Worm (Caenorhabditis elegans) whole organism, L1 larva: ENCODE results near the gene lrch-1.

Experiments used
- C16A3.4 ChIP-seq: fragments of 150-350 bp; optimal IDR thresholded peaks from 2 replicates; lab custom pipeline; 2014; ENCODE audit warnings: missing biosample characterization, missing genetic modification characterization
- Y116A8C.19 ChIP-seq: sonication (generic microtip); optimal IDR thresholded peaks from 2 replicates; lab custom pipeline; 2016; ENCODE audit warnings: missing compliant biosample characterization, missing genetic modification characterization, borderline replicate concordance
- alr-1 ChIP-seq: fragments of 200-800 bp; sonication (Bioruptor generic); optimal IDR thresholded peaks from 2 replicates; lab custom pipeline; 2018; ENCODE audit warnings: borderline replicate concordance, mild to moderate bottlenecking, missing genetic modification characterization, missing compliant biosample characterization
- aly-2 ChIP-seq: fragments of 150-350 bp; optimal IDR thresholded peaks from 2 replicates; lab custom pipeline; 2014; ENCODE audit warnings: missing biosample characterization, missing genetic modification characterization
- ceh-82 ChIP-seq, 3 experiments: fragments of 150-350 bp in 1 of 3; sonication (generic microtip) in 2 of 3; optimal IDR thresholded peaks; 2 replicates each; lab custom pipeline; 2014 to 2017; ENCODE audit warnings: missing biosample characterization in 3 of 3, missing genetic modification characterization in 3 of 3
- dsc-1 ChIP-seq: sonication (generic microtip); optimal IDR thresholded peaks from 2 replicates; lab custom pipeline; 2016; ENCODE audit warnings: mild to moderate bottlenecking, missing genetic modification characterization, missing compliant biosample characterization
- elt-2 ChIP-seq: sonication (generic microtip); optimal IDR thresholded peaks from 2 replicates; lab custom pipeline; 2016; ENCODE audit warnings: missing genetic modification characterization, mild to moderate bottlenecking, inconsistent platforms, missing compliant biosample characterization, missing genetic modification reagents
- ets-5 ChIP-seq: fragments of 200-800 bp; sonication (Bioruptor generic); IDR thresholded peaks from 2 replicates; pipeline ENCODE4 v1.3.6; 2022; ENCODE audit warnings: missing genetic modification characterization, missing compliant biosample characterization
- fkh-10 ChIP-seq: sonication (generic microtip); optimal IDR thresholded peaks from 2 replicates; lab custom pipeline; 2017; ENCODE audit warnings: missing biosample characterization, missing genetic modification reagents, missing genetic modification characterization
- fkh-8 ChIP-seq: sonication (generic microtip); optimal IDR thresholded peaks from 2 replicates; lab custom pipeline; 2016; ENCODE audit warnings: mild to moderate bottlenecking, missing genetic modification characterization, missing compliant biosample characterization
- grh-1 ChIP-seq: fragments of 200-800 bp; sonication (Bioruptor generic); IDR thresholded peaks from 2 replicates; pipeline ENCODE4 v1.3.6; 2022; ENCODE audit warnings: missing genetic modification reagents, missing genetic modification characterization, missing compliant biosample characterization
- hlh-17 ChIP-seq: fragments of 200-800 bp; sonication (Bioruptor generic); optimal IDR thresholded peaks from 2 replicates; lab custom pipeline; 2018; ENCODE audit warnings: missing genetic modification characterization, mild to moderate bottlenecking, missing compliant biosample characterization, moderate library complexity, borderline replicate concordance
- lin-14 ChIP-seq: fragments of 200-800 bp; sonication (Bioruptor generic); optimal IDR thresholded peaks from 2 replicates; lab custom pipeline; 2018; ENCODE audit warnings: mild to moderate bottlenecking, missing genetic modification characterization, moderate library complexity, missing compliant biosample characterization
- lin-35 ChIP-seq, 2 experiments: fragments of 150-350 bp; optimal IDR thresholded peaks; 2 replicates each; lab custom pipeline; 2014; ENCODE audit warnings: missing biosample characterization in 2 of 2, missing genetic modification characterization in 2 of 2, missing genetic modification reagents in 2 of 2
- lin-39 ChIP-seq: fragments of 150-350 bp; optimal IDR thresholded peaks from 2 replicates; lab custom pipeline; 2014; ENCODE audit warnings: missing biosample characterization, missing genetic modification reagents, missing genetic modification characterization
- lsy-2 ChIP-seq, 2 experiments: fragments of 150-350 bp; optimal IDR thresholded peaks; 2 replicates each; lab custom pipeline; 2014; ENCODE audit warnings: missing biosample characterization in 2 of 2, missing genetic modification characterization in 2 of 2
- mab-9 ChIP-seq: fragments of 200-800 bp; sonication (Bioruptor generic); IDR thresholded peaks from 2 replicates; pipeline ENCODE4 v1.3.6; 2022; ENCODE audit warnings: missing genetic modification reagents, missing genetic modification characterization, missing compliant biosample characterization
- mef-2 ChIP-seq: fragments of 150-350 bp; optimal IDR thresholded peaks from 2 replicates; lab custom pipeline; 2014; ENCODE audit warnings: missing biosample characterization, missing genetic modification characterization
- mep-1 ChIP-seq: fragments of 150-350 bp; optimal IDR thresholded peaks from 2 replicates; lab custom pipeline; 2014; ENCODE audit warnings: missing biosample characterization, missing genetic modification characterization
- nhr-20 ChIP-seq: sonication (generic microtip); optimal IDR thresholded peaks from 2 replicates; lab custom pipeline; 2016; ENCODE audit warnings: mild to moderate bottlenecking, missing genetic modification characterization, missing compliant biosample characterization
- nhr-47 ChIP-seq: sonication (generic microtip); optimal IDR thresholded peaks from 2 replicates; lab custom pipeline; 2016; ENCODE audit warnings: mild to moderate bottlenecking, missing genetic modification characterization, moderate library complexity, missing compliant biosample characterization
- nhr-71 ChIP-seq: sonication (generic microtip); optimal IDR thresholded peaks from 2 replicates; lab custom pipeline; 2016; ENCODE audit warnings: mild to moderate bottlenecking, missing genetic modification characterization, moderate library complexity, missing compliant biosample characterization
- nhr-84 ChIP-seq: sonication (generic microtip); optimal IDR thresholded peaks from 2 replicates; lab custom pipeline; 2017; ENCODE audit warnings: missing biosample characterization, missing genetic modification characterization
- pag-3 ChIP-seq: sonication (generic microtip); optimal IDR thresholded peaks from 2 replicates; lab custom pipeline; 2017; ENCODE audit warnings: missing genetic modification characterization, mild to moderate bottlenecking, missing compliant biosample characterization, antibody characterized with exemption, borderline replicate concordance; ENCODE audit not compliant: insufficient read depth
- pax-3 ChIP-seq: fragments of 200-800 bp; sonication (Bioruptor generic); optimal IDR thresholded peaks from 2 replicates; lab custom pipeline; 2018; ENCODE audit warnings: mild to moderate bottlenecking, missing genetic modification characterization, moderate library complexity, missing compliant biosample characterization
- pqm-1 ChIP-seq: sonication (generic microtip); optimal IDR thresholded peaks from 3 replicates; lab custom pipeline; 2017; ENCODE audit warnings: missing biosample characterization, missing genetic modification characterization
- skn-1 ChIP-seq: fragments of 150-350 bp; optimal IDR thresholded peaks from 2 replicates; lab custom pipeline; 2014; ENCODE audit warnings: missing biosample characterization, missing genetic modification characterization
- sox-4 ChIP-seq: sonication (generic microtip); optimal IDR thresholded peaks from 2 replicates; lab custom pipeline; 2016; ENCODE audit warnings: missing genetic modification characterization, missing compliant biosample characterization
- sptf-1 ChIP-seq: fragments of 150-350 bp; optimal IDR thresholded peaks from 2 replicates; lab custom pipeline; 2014; ENCODE audit warnings: missing biosample characterization, missing genetic modification characterization
- sup-37 ChIP-seq: fragments of 200-800 bp; sonication (Bioruptor generic); optimal IDR thresholded peaks from 2 replicates; lab custom pipeline; 2018; ENCODE audit warnings: mild to moderate bottlenecking, missing genetic modification characterization, missing compliant biosample characterization
- swsn-7 ChIP-seq: sonication (generic microtip); optimal IDR thresholded peaks from 2 replicates; lab custom pipeline; 2016; ENCODE audit warnings: missing genetic modification characterization, missing compliant biosample characterization
- tbx-2 ChIP-seq: sonication (generic microtip); optimal IDR thresholded peaks from 2 replicates; lab custom pipeline; 2016; ENCODE audit warnings: missing genetic modification characterization, missing compliant biosample characterization
- unc-130 ChIP-seq: fragments of 150-350 bp; optimal IDR thresholded peaks from 2 replicates; lab custom pipeline; 2017; ENCODE audit warnings: missing biosample characterization, missing genetic modification characterization, inconsistent platforms
- unc-62 ChIP-seq: fragments of 150-350 bp; optimal IDR thresholded peaks from 2 replicates; lab custom pipeline; 2014; ENCODE audit warnings: missing biosample characterization, missing genetic modification reagents, missing genetic modification characterization
- vab-15 ChIP-seq: sonication (generic microtip); optimal IDR thresholded peaks from 2 replicates; lab custom pipeline; 2017; ENCODE audit warnings: missing genotype, mild to moderate bottlenecking, missing genetic modification characterization, missing compliant biosample characterization
- ztf-11 ChIP-seq, 2 experiments: sonication (generic microtip); optimal IDR thresholded peaks; 2 replicates each; lab custom pipeline; 2016 to 2017; ENCODE audit warnings: missing genetic modification characterization in 2 of 2, missing biosample characterization in 1 of 2, missing compliant biosample characterization in 1 of 2

The lrch-1 gene

DNA sequence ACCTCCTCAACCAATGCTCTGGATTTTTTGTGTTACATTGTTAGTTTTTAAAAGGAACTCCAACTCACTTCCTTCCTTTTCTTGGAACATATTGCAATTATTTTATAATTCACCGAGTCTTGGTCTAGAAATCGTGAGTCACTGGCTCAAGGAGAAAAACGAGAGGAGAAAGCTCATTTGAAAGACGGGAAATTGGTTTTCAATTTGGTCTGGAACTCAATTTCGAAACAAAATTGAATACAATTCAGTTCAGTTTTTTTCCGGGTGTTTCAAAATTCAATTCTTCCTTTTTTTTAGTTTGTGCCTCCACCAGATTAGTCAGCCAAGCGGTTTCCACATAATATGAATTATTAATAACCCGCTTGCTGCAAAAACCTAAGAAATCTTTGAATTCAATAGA, 31.4 kb upstream of the lrch-1 start (continued):
- peak; percentile 25 for TF ChIP-seq fkh-8 (tag; lab: Kevin White, UChicago)
- no peak for TF ChIP-seq nhr-84 (tag; lab: Kevin White, UChicago)
- TF ChIP-seq elt-2 = no peak
- no peak for TF ChIP-seq aly-2 (tag; lab: Kevin White, UChicago)
- peak; percentile 35 for TF ChIP-seq tbx-2
- no peak for TF ChIP-seq alr-1
- TF ChIP-seq grh-1 = no peak
- TF ChIP-seq lsy-2 (tag; optimal IDR thresholded peaks at IDR 0.05; lab: Kevin White, UChicago) = peak in 1 of 2 experiments; percentile 0
- peak; percentile 57 for TF ChIP-seq lin-14
- TF ChIP-seq unc-62 (GFP tag; lab: Kevin White, UChicago) = no peak
- TF ChIP-seq fkh-10 (GFP tag; lab: Kevin White, UChicago) = peak; percentile 11
- no peak for TF ChIP-seq nhr-71 (tag; lab: Kevin White, UChicago)
- no peak for TF ChIP-seq mab-9 (GFP tag; lab: Robert Waterston, UW)
- TF ChIP-seq pag-3 (tag; lab: Kevin White, UChicago) = no peak
- no peak for TF ChIP-seq ceh-82 (tag; optimal IDR thresholded peaks at IDR 0.05; lab: Kevin White, UChicago)
- no peak for TF ChIP-seq lin-39 (tag; lab: Kevin White, UChicago)

DNA sequence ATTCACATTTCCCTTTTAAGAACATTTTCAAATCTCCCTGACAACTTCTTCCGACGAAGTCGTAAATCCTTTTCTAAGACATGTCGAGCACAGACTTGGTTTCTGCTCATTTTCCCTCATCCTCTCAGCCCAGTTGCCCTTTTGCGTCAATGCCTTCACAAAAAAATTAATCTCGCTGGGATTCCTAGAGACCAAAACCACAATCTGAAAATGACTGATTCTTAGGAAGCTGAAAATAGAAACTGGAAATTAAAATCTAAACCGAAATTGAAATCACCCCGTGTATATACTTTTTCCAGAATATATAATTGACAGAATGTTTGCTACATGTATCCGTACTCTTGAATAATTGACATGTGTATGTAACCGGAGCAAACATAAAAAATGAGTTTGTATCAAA, 30.6 kb upstream of the lrch-1 start:
- peak; percentile 83 for TF ChIP-seq dsc-1 (tag; lab: Kevin White, UChicago)
- no peak for TF ChIP-seq Y116A8C.19 (tag; lab: Kevin White, UChicago)
- no peak for TF ChIP-seq ets-5 (GFP tag; lab: Robert Waterston, UW)
- TF ChIP-seq hlh-17 (GFP tag; lab: Kevin White, UChicago) = no peak
- TF ChIP-seq lin-14 = peak; percentile 5
- no peak for TF ChIP-seq alr-1
- no peak for TF ChIP-seq skn-1 (tag; lab: Kevin White, UChicago)
- TF ChIP-seq nhr-20 (tag; lab: Kevin White, UChicago) = no peak
- peak; percentile 61 for TF ChIP-seq fkh-8 (tag; lab: Kevin White, UChicago)
- TF ChIP-seq ceh-82 (tag; optimal IDR thresholded peaks at IDR 0.05; lab: Kevin White, UChicago) = no peak
- no peak for TF ChIP-seq mep-1 (tag; lab: Kevin White, UChicago)
- peak; percentile 25 for TF ChIP-seq nhr-47
- TF ChIP-seq mef-2 = no peak
- TF ChIP-seq sptf-1 (tag; lab: Kevin White, UChicago) = no peak
- no peak for TF ChIP-seq C16A3.4 (tag; lab: Kevin White, UChicago)
- peak; percentile 11 for TF ChIP-seq nhr-71 (tag; lab: Kevin White, UChicago)

DNA sequence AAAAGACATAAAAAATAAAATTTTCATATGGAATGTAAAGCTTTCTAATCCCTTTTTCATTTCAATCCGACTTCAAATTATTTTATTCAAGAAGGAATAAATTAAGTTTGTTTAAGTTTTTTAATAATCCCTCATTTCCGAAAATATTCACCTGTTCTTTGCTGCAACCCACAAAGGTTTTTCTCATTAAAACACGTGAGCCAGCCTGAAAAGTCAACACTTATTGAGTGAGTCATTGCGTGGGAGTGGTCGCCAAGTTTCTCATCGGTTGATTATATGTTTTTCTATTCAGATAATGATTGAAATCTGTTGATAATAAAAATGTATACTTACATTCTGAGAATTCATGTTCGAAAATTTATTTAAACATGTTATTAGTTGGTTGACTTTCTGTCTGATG, 29.0 kb upstream of the lrch-1 start:
- TF ChIP-seq skn-1 (tag; lab: Kevin White, UChicago) = no peak
- TF ChIP-seq ztf-11 (tag; optimal IDR thresholded peaks at IDR 0.05; lab: Kevin White, UChicago) = no peak
- no peak for TF ChIP-seq unc-62 (GFP tag; lab: Kevin White, UChicago)
- no peak for TF ChIP-seq hlh-17 (GFP tag; lab: Kevin White, UChicago)
- peak; percentile 88 for TF ChIP-seq fkh-8 (tag; lab: Kevin White, UChicago)
- peak; percentile 52 for TF ChIP-seq nhr-71 (tag; lab: Kevin White, UChicago)
- no peak for TF ChIP-seq mab-9 (GFP tag; lab: Robert Waterston, UW)
- TF ChIP-seq pqm-1 (tag; lab: Kevin White, UChicago) = no peak
- no peak for TF ChIP-seq ets-5 (GFP tag; lab: Robert Waterston, UW)
- TF ChIP-seq nhr-47 = peak; percentile 39
- TF ChIP-seq unc-130 (tag; lab: Kevin White, UChicago) = no peak
- no peak for TF ChIP-seq sup-37
- peak; percentile 11 for TF ChIP-seq lin-14
- TF ChIP-seq sox-4 = peak; percentile 43
- no peak for TF ChIP-seq vab-15 (tag; lab: Kevin White, UChicago)
- no peak for TF ChIP-seq lin-35 (GFP tag; optimal IDR thresholded peaks at IDR 0.05; lab: Kevin White, UChicago)
- TF ChIP-seq nhr-20 (tag; lab: Kevin White, UChicago) = peak; percentile 2
- peak; percentile 59 for TF ChIP-seq dsc-1 (tag; lab: Kevin White, UChicago)
- no peak for TF ChIP-seq swsn-7 (tag; lab: Kevin White, UChicago)
- no peak for TF ChIP-seq pax-3
- TF ChIP-seq, all 84 proteins: peak for 7
